Fruit fly (Drosophila melanogaster): ENCODE results near the gene CG13375.

CG13375 gene

DNA sequence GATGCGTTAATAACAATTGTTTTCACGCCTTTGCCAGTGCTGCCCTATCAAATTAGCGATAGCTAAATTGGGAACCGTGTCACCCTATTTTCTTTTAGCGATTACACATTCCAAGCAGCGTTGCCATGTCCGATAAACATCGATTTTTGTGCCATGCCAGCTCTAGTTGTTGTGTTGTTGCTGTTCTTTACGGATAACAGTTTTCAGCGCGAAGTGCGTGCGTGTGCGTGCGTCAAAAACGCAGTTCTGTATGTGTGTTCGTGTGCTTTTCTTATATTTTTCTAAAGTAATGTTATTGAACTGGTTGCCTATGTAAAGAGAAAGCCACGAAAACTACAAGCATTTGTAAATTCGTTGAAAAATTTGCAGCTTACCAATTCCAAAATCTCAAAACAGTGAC, 49.0 kb downstream of the CG13375 start, which contains the start of the genes CG3038 and G9a (continued):
- peak; percentile 3 for TF ChIP-seq ERR (GFP tag; optimal IDR thresholded peaks at IDR 0.05)
- TF ChIP-seq CG15011 (GFP tag; optimal IDR thresholded peaks at IDR 0.05): no peak
- TF ChIP-seq dan (GFP tag; IDR thresholded peaks at IDR 0.05): no peak
- TF ChIP-seq Hey (tag; optimal IDR thresholded peaks at IDR 0.05): no peak
- TF ChIP-seq disco-r (GFP tag; optimal IDR thresholded peaks at IDR 0.05): no peak
- TF ChIP-seq hb (GFP tag; IDR thresholded peaks at IDR 0.05; ENCODE audit: partially characterized antibody): no peak
- TF ChIP-seq CG11695 (GFP tag; IDR thresholded peaks at IDR 0.05): no peak
- TF ChIP-seq C15 (GFP tag; IDR thresholded peaks at IDR 0.05): no peak
- TF ChIP-seq croc (GFP tag; conservative IDR thresholded peaks at IDR 0.05): no peak
- no peak for TF ChIP-seq ac (GFP tag; optimal IDR thresholded peaks at IDR 0.05)
- TF ChIP-seq Dip3 (GFP tag; optimal IDR thresholded peaks at IDR 0.05): peak; percentile 23
- peak; percentile 26 for TF ChIP-seq Sry-β (GFP tag; optimal IDR thresholded peaks at IDR 0.05)
- no peak for TF ChIP-seq CG2889 (GFP tag; IDR thresholded peaks at IDR 0.05)
- no peak for TF ChIP-seq Camta (GFP tag; optimal IDR thresholded peaks at IDR 0.05)
- TF ChIP-seq gt (GFP tag; IDR thresholded peaks at IDR 0.05): no peak
- peak; percentile 75 for TF ChIP-seq dm (GFP tag; optimal IDR thresholded peaks at IDR 0.05)
- no peak for TF ChIP-seq knrl (GFP tag; IDR thresholded peaks at IDR 0.05; ENCODE audit: partially characterized antibody)
- TF ChIP-seq run (tag; optimal IDR thresholded peaks at IDR 0.05): no peak
- TF ChIP-seq bcd (GFP tag; optimal IDR thresholded peaks at IDR 0.05): no peak
- TF ChIP-seq Hsf (GFP tag; optimal IDR thresholded peaks at IDR 0.05): peak; percentile 50
- peak; percentile 17 for TF ChIP-seq CG13424 (tag; optimal IDR thresholded peaks at IDR 0.05)
- no peak for TF ChIP-seq Asciz (GFP tag; optimal IDR thresholded peaks at IDR 0.05)
- peak; percentile 92 for TF ChIP-seq CG12659 (GFP tag; optimal IDR thresholded peaks at IDR 0.05)
- TF ChIP-seq bowl (GFP tag; IDR thresholded peaks at IDR 0.05): no peak
- peak; percentile 31 for TF ChIP-seq Deaf1 (tag; optimal IDR thresholded peaks at IDR 0.05)
- TF ChIP-seq CG4707 (GFP tag; optimal IDR thresholded peaks at IDR 0.05): no peak
- no peak for TF ChIP-seq CG7963 (GFP tag; IDR thresholded peaks at IDR 0.05; ENCODE audit: partially characterized antibody)
- TF ChIP-seq Fer3 (tag; optimal IDR thresholded peaks at IDR 0.05): peak; percentile 37
- no peak for TF ChIP-seq Optix (GFP tag; IDR thresholded peaks at IDR 0.05)
- TF ChIP-seq pum (GFP tag; optimal IDR thresholded peaks at IDR 0.05): no peak
- TF ChIP-seq CG4328 (GFP tag; optimal IDR thresholded peaks at IDR 0.05): no peak
- TF ChIP-seq CG14710 (tag; optimal IDR thresholded peaks at IDR 0.05): peak; percentile 100
- TF ChIP-seq CG10209 (GFP tag; optimal IDR thresholded peaks at IDR 0.05): peak; percentile 9
- no peak for TF ChIP-seq CG2199 (GFP tag; IDR thresholded peaks at IDR 0.05)
- TF ChIP-seq CG9215 (GFP tag; IDR thresholded peaks at IDR 0.05): no peak
- TF ChIP-seq CG31224 (GFP tag; IDR thresholded peaks at IDR 0.05): no peak
- TF ChIP-seq odd (GFP tag; optimal IDR thresholded peaks at IDR 0.05): no peak
- no peak for TF ChIP-seq CG7271 (tag; optimal IDR thresholded peaks at IDR 0.05)
- no peak for TF ChIP-seq Gsc (GFP tag; IDR thresholded peaks at IDR 0.05)
- TF ChIP-seq ara (GFP tag; IDR thresholded peaks at IDR 0.05): no peak
- no peak for TF ChIP-seq fd64A (GFP tag; optimal IDR thresholded peaks at IDR 0.05)
- no peak for TF ChIP-seq Adf1 (GFP tag; IDR thresholded peaks at IDR 0.05)
- peak; percentile 23 for TF ChIP-seq Chrac-16 (GFP tag; optimal IDR thresholded peaks at IDR 0.05)
- TF ChIP-seq ato (GFP tag; IDR thresholded peaks at IDR 0.05; ENCODE audit: partially characterized antibody): no peak
- no peak for TF ChIP-seq Oli (tag; optimal IDR thresholded peaks at IDR 0.05)
- TF ChIP-seq CG1233 (GFP tag; optimal IDR thresholded peaks at IDR 0.05): no peak
- TF ChIP-seq CG12071 (GFP tag; optimal IDR thresholded peaks at IDR 0.05): no peak
- no peak for TF ChIP-seq Hr78 (GFP tag; optimal IDR thresholded peaks at IDR 0.05)
- peak; percentile 35 to 78 for TF ChIP-seq Pdp1 (GFP tag; optimal IDR thresholded peaks at IDR 0.05)
- TF ChIP-seq CG14965 (GFP tag; optimal IDR thresholded peaks at IDR 0.05; ENCODE audit: borderline replicate concordance): no peak
- peak; percentile 8 for TF ChIP-seq pb (GFP tag; optimal IDR thresholded peaks at IDR 0.05)
